Worm (Caenorhabditis elegans): ENCODE data around the gene efa-6.

- no peak for TF ChIP-seq nhr-12 (tag; optimal IDR thresholded peaks at IDR 0.05)
- TF ChIP-seq ztf-11 (tag; optimal IDR thresholded peaks at IDR 0.05): no peak
- no peak for TF ChIP-seq mep-1 (tag; optimal IDR thresholded peaks at IDR 0.05)
- TF ChIP-seq unc-62 (GFP tag; optimal IDR thresholded peaks at IDR 0.05): no peak
- TF ChIP-seq elt-1 (tag; optimal IDR thresholded peaks at IDR 0.05; ENCODE audit: borderline replicate concordance, insufficient read depth): no peak
- TF ChIP-seq mab-5 (tag; optimal IDR thresholded peaks at IDR 0.05): no peak
- TF ChIP-seq zip-8 (tag; optimal IDR thresholded peaks at IDR 0.05): no peak
- TF ChIP-seq pha-4 (tag; optimal IDR thresholded peaks at IDR 0.05): no peak
- TF ChIP-seq lin-13 (tag; optimal IDR thresholded peaks at IDR 0.05): no peak
- no peak for TF ChIP-seq lsy-2 (tag; optimal IDR thresholded peaks at IDR 0.05)
Measured at ce11 chrIV:12573068-12573467, 41.5 kb downstream of the efa-6 start, which contains the start of gene K08E7.5.

Data from whole organism, mixed stage, embryonic.